Fruit fly (Drosophila melanogaster) whole organism, embryonic: ENCODE results near the gene eas.

Experiments
- CG10147 ChIP-seq: fragments of 200-800 bp; sonication (Bioruptor generic); optimal IDR thresholded peaks from 2 replicates; lab custom pipeline; 2019; ENCODE audit warnings: missing biosample characterization, mild to moderate bottlenecking, missing genetic modification characterization, moderate library complexity
- CG10209 ChIP-seq: fragments of 200-800 bp; sonication (Bioruptor generic); optimal IDR thresholded peaks from 3 replicates; lab custom pipeline; 2017; ENCODE audit warnings: missing biosample characterization, mild to moderate bottlenecking, missing genetic modification characterization, missing genetic modification reagents
- CG10321 ChIP-seq: fragments of 200-800 bp; sonication (Bioruptor generic); IDR thresholded peaks from 2 replicates; pipeline ENCODE4 v1.3.6; 2022; ENCODE audit warnings: missing biosample characterization, missing genetic modification characterization
- CG10979 ChIP-seq: fragments of 200-800 bp; sonication (Bioruptor generic); optimal IDR thresholded peaks from 2 replicates; lab custom pipeline; 2018; ENCODE audit warnings: missing biosample characterization, mild to moderate bottlenecking, missing genetic modification characterization, moderate library complexity
- CG12236 ChIP-seq: fragments of 200-800 bp; sonication (Bioruptor generic); optimal IDR thresholded peaks from 2 replicates; lab custom pipeline; 2016; ENCODE audit warnings: missing biosample characterization, missing genetic modification characterization
- CG13123 ChIP-seq: fragments of 200-800 bp; sonication (Bioruptor generic); optimal IDR thresholded peaks from 2 replicates; lab custom pipeline; 2016; ENCODE audit warnings: missing biosample characterization, missing genetic modification characterization
- CG2129 ChIP-seq: fragments of 200-800 bp; sonication (Bioruptor generic); IDR thresholded peaks from 2 replicates; pipeline ENCODE4 v1.3.6; 2022; ENCODE audit warnings: missing biosample characterization, missing genetic modification characterization; ENCODE audit not compliant: partially characterized antibody
- CG2678 ChIP-seq: fragments of 200-800 bp; sonication (Bioruptor generic); optimal IDR thresholded peaks from 3 replicates; lab custom pipeline; 2019; ENCODE audit warnings: missing biosample characterization, mild to moderate bottlenecking, missing genetic modification characterization, moderate library complexity
- CG31441 ChIP-seq: fragments of 200-800 bp; sonication (Bioruptor generic); IDR thresholded peaks from 2 replicates; pipeline ENCODE4 v1.3.6; 2022; ENCODE audit warnings: missing biosample characterization, missing genetic modification characterization
- CG34376 ChIP-seq: fragments of 200-800 bp; sonication (Bioruptor generic); optimal IDR thresholded peaks from 2 replicates; lab custom pipeline; 2018; ENCODE audit warnings: missing biosample characterization, mild to moderate bottlenecking, missing genetic modification characterization
- CG3726 ChIP-seq: fragments of 200-800 bp; sonication (Bioruptor generic); IDR thresholded peaks from 3 replicates; pipeline ENCODE4, ENCODE4 v1.3.6; 2022; ENCODE audit warnings: missing biosample characterization, missing genetic modification characterization
- CG4328 ChIP-seq: fragments of 200-800 bp; sonication (Bioruptor generic); optimal IDR thresholded peaks from 3 replicates; lab custom pipeline; 2017; ENCODE audit warnings: missing biosample characterization, missing genetic modification reagents, missing genetic modification characterization
- CG5245 ChIP-seq: fragments of 200-800 bp; sonication (Bioruptor generic); optimal IDR thresholded peaks from 3 replicates; lab custom pipeline; 2016; ENCODE audit warnings: missing biosample characterization, missing genetic modification characterization
- CG6689 ChIP-seq: fragments of 200-800 bp; sonication (Bioruptor generic); IDR thresholded peaks from 2 replicates; pipeline ENCODE4 v1.3.6; 2022; ENCODE audit warnings: missing biosample characterization, missing genetic modification characterization
- CG8944 ChIP-seq: fragments of 200-800 bp; sonication (Bioruptor generic); optimal IDR thresholded peaks from 3 replicates; lab custom pipeline; 2016; ENCODE audit warnings: missing biosample characterization, missing genetic modification characterization
- CG9215 ChIP-seq: fragments of 200-800 bp; sonication (Bioruptor generic); IDR thresholded peaks from 2 replicates; pipeline ENCODE4 v1.3.6; 2022; ENCODE audit warnings: missing biosample characterization, missing genetic modification characterization
- CG9437 ChIP-seq: fragments of 200-800 bp; sonication (Bioruptor generic); optimal IDR thresholded peaks from 2 replicates; lab custom pipeline; 2018; ENCODE audit warnings: missing biosample characterization, mild to moderate bottlenecking, missing genetic modification characterization
- CrebB ChIP-seq: fragments of 200-800 bp; sonication (Bioruptor generic); optimal IDR thresholded peaks from 3 replicates; lab custom pipeline; 2018; ENCODE audit warnings: missing biosample characterization, mild to moderate bottlenecking, missing genetic modification characterization
- Dip2 ChIP-seq: fragments of 200-800 bp; sonication (Bioruptor generic); IDR thresholded peaks from 2 replicates; pipeline ENCODE4 v1.3.6; 2022; ENCODE audit warnings: missing biosample characterization, missing genetic modification characterization
- Dref ChIP-seq: fragments of 200-800 bp; sonication (Bioruptor generic); IDR thresholded peaks from 2 replicates; pipeline ENCODE4 v1.3.6; 2022; ENCODE audit warnings: missing biosample characterization, missing genetic modification characterization
- E2f2 ChIP-seq: fragments of 200-800 bp; sonication (Bioruptor generic); IDR thresholded peaks from 2 replicates; pipeline ENCODE4 v1.3.6; 2022; ENCODE audit warnings: missing biosample characterization, missing genetic modification characterization
- Ets97D ChIP-seq: fragments of 200-800 bp; sonication (Bioruptor generic); optimal IDR thresholded peaks from 3 replicates; lab custom pipeline; 2016; ENCODE audit warnings: missing biosample characterization, missing genetic modification characterization
- Hr39 ChIP-seq: fragments of >200 bp; optimal IDR thresholded peaks from 2 replicates; lab custom pipeline; 2017
- Hsf ChIP-seq: fragments of 200-800 bp; sonication (Bioruptor generic); optimal IDR thresholded peaks from 3 replicates; lab custom pipeline; 2016; ENCODE audit warnings: missing biosample characterization, missing genetic modification characterization
- Mes4 ChIP-seq: fragments of 200-800 bp; sonication (Bioruptor generic); optimal IDR thresholded peaks from 2 replicates; lab custom pipeline; 2016; ENCODE audit warnings: missing biosample characterization, missing genetic modification characterization
- Myb ChIP-seq: fragments of 200-800 bp; sonication (Bioruptor generic); optimal IDR thresholded peaks from 2 replicates; lab custom pipeline; 2016; ENCODE audit warnings: missing biosample characterization, missing genetic modification characterization
- Oli ChIP-seq: fragments of 200-800 bp; sonication (Bioruptor generic); optimal IDR thresholded peaks from 2 replicates; lab custom pipeline; 2018; ENCODE audit warnings: missing biosample characterization, mild to moderate bottlenecking, missing genetic modification characterization, moderate library complexity
- Stat92E ChIP-seq, 3 experiments: fragments of >200 bp in 2 of 3; fragments of 200-800 bp in 1 of 3; sonication (Bioruptor generic) in 1 of 3; optimal IDR thresholded peaks; 2 replicates each; lab custom pipeline; 2017 to 2019; ENCODE audit warnings: missing biosample characterization in 3 of 3, missing genetic modification characterization in 3 of 3, mild to moderate bottlenecking in 1 of 3, moderate library complexity in 1 of 3
- Trl ChIP-seq, 3 experiments: fragments of >200 bp in 2 of 3; fragments of 200-800 bp in 1 of 3; sonication (Bioruptor generic) in 1 of 3; optimal IDR thresholded peaks; 2 replicates in 1 of 3; 3 replicates in 2 of 3; lab custom pipeline; 2016 to 2017; ENCODE audit warnings: missing biosample characterization in 1 of 3, missing genetic modification characterization in 1 of 3
- aop ChIP-seq: fragments of 200-800 bp; sonication (Bioruptor generic); IDR thresholded peaks from 2 replicates; pipeline ENCODE4 v1.3.6; 2022; ENCODE audit warnings: missing biosample characterization, missing genetic modification characterization
- ara ChIP-seq: fragments of 200-800 bp; sonication (Bioruptor generic); IDR thresholded peaks from 2 replicates; pipeline ENCODE4 v1.3.6; 2022; ENCODE audit warnings: missing biosample characterization, missing genetic modification characterization
- br ChIP-seq: fragments of >200 bp; optimal IDR thresholded peaks from 2 replicates; lab custom pipeline; 2017
- cas ChIP-seq: fragments of 200-800 bp; sonication (Bioruptor generic); IDR thresholded peaks from 2 replicates; pipeline ENCODE4 v1.3.6; 2022; ENCODE audit warnings: missing biosample characterization, missing genetic modification characterization
- dm ChIP-seq: fragments of 200-800 bp; sonication (Bioruptor generic); optimal IDR thresholded peaks from 3 replicates; lab custom pipeline; 2016; ENCODE audit warnings: missing biosample characterization, missing genetic modification characterization
- dmrt99B ChIP-seq: fragments of 200-800 bp; sonication (Bioruptor generic); optimal IDR thresholded peaks from 2 replicates; lab custom pipeline; 2018; ENCODE audit warnings: missing biosample characterization, mild to moderate bottlenecking, missing genetic modification characterization, moderate library complexity
- ems ChIP-seq: fragments of 200-800 bp; sonication (Bioruptor generic); optimal IDR thresholded peaks from 3 replicates; lab custom pipeline; 2016; ENCODE audit warnings: missing biosample characterization, missing genetic modification characterization
- fd3F ChIP-seq: fragments of 200-800 bp; sonication (Bioruptor generic); optimal IDR thresholded peaks from 2 replicates; lab custom pipeline; 2018; ENCODE audit warnings: missing biosample characterization, mild to moderate bottlenecking, missing genetic modification characterization, moderate library complexity
- gsb ChIP-seq: fragments of 200-800 bp; sonication (Bioruptor generic); IDR thresholded peaks from 2 replicates; pipeline ENCODE4 v1.3.6; 2022; ENCODE audit warnings: missing biosample characterization, missing genetic modification characterization
- gsb-n ChIP-seq: fragments of 200-800 bp; sonication (Bioruptor generic); optimal IDR thresholded peaks from 3 replicates; lab custom pipeline; 2018; ENCODE audit warnings: missing biosample characterization, mild to moderate bottlenecking, missing genetic modification characterization
- gt ChIP-seq: fragments of 200-800 bp; sonication (Bioruptor generic); IDR thresholded peaks from 2 replicates; pipeline ENCODE4 v1.3.6; 2022; ENCODE audit warnings: missing biosample characterization, missing genetic modification characterization
- hb ChIP-seq: fragments of 200-800 bp; sonication (Bioruptor generic); IDR thresholded peaks from 3 replicates; pipeline ENCODE4 v1.3.6; 2022; ENCODE audit warnings: missing biosample characterization, missing genetic modification characterization; ENCODE audit not compliant: partially characterized antibody
- schlank ChIP-seq: fragments of 200-800 bp; sonication (Bioruptor generic); optimal IDR thresholded peaks from 2 replicates; lab custom pipeline; 2018; ENCODE audit warnings: missing biosample characterization, mild to moderate bottlenecking, missing genetic modification characterization
- sens ChIP-seq: fragments of 200-800 bp; sonication (Bioruptor generic); peaks from one replicate; lab custom pipeline; 2016; ENCODE audit warnings: missing biosample characterization, missing genetic modification characterization
- slou ChIP-seq: fragments of 200-800 bp; sonication (Bioruptor generic); optimal IDR thresholded peaks from 3 replicates; lab custom pipeline; 2016; ENCODE audit warnings: missing biosample characterization, missing genetic modification characterization
- so ChIP-seq: fragments of 200-800 bp; sonication (Bioruptor generic); IDR thresholded peaks from 3 replicates; pipeline ENCODE4 v1.3.6; 2022; ENCODE audit warnings: missing biosample characterization, missing genetic modification characterization
- ssp ChIP-seq: fragments of 200-800 bp; sonication (Bioruptor generic); IDR thresholded peaks from 2 replicates; pipeline ENCODE4 v1.3.6; 2022; ENCODE audit warnings: missing biosample characterization, missing genetic modification characterization
- unc-4 ChIP-seq: fragments of 200-800 bp; sonication (Bioruptor generic); IDR thresholded peaks from 2 replicates; pipeline ENCODE4 v1.3.6; 2022; ENCODE audit warnings: missing biosample characterization, missing genetic modification characterization; ENCODE audit not compliant: partially characterized antibody
- unpg ChIP-seq: fragments of 200-800 bp; sonication (Bioruptor generic); optimal IDR thresholded peaks from 3 replicates; lab custom pipeline; 2018; ENCODE audit warnings: missing biosample characterization, mild to moderate bottlenecking, missing genetic modification characterization, moderate library complexity
- vfl ChIP-seq: fragments of 200-800 bp; sonication (Bioruptor generic); optimal IDR thresholded peaks from 2 replicates; lab custom pipeline; 2016; ENCODE audit warnings: missing biosample characterization, missing genetic modification characterization
- vvl ChIP-seq: fragments of 200-800 bp; sonication (Bioruptor generic); IDR thresholded peaks from 2 replicates; pipeline ENCODE4 v1.3.6; 2022; ENCODE audit warnings: missing biosample characterization, missing genetic modification characterization

The eas gene

DNA sequence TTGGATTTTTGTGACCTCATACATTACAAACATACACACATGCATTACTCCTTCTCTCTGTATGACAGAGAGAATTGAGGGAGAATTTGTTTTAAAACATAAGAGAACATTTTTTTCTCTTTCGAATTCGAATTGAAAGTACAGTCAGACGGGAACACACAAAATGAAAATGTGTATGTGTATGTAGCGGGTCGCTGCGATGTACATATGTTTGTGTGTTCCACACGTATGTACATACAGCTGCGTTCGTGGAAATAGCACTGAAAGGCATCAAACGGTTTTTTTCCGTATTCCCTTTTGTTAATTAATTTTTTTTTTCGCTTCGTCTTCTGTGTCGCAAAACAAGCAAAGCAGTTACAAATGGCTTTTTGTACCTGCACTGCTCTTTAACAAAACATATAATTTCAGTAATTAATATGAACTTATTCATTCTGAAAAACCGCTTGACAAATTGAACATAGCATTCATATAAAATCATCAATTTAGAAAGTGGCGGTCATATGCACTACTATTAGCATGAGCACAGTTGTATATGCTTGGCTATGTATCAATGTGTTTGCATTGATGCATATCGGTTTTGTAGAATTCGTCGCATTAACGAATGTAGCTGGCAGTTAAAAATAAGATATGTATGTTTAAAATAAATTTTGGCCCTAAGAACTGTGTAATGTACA lies 54.6 kb downstream of the eas start (continued):
- TF ChIP-seq schlank (tag; lab: Kevin White, UChicago), result peak; percentile 90
- TF ChIP-seq CG13123 (GFP tag; lab: Kevin White, UChicago), result peak; percentile 88
- TF ChIP-seq vfl, result peak; percentile 93
- TF ChIP-seq hb (GFP tag; lab: Robert Waterston, UW), result no peak
- TF ChIP-seq CG34376 (GFP tag; lab: Kevin White, UChicago), result peak; percentile 98
- peak; percentile 92 for TF ChIP-seq ara (GFP tag; lab: Robert Waterston, UW)
- peak; percentile 32; the same call in 1 of the 2 replicates for TF ChIP-seq cas (GFP tag; lab: Robert Waterston, UW)
- peak; percentile 85 for TF ChIP-seq Myb (GFP tag; lab: Kevin White, UChicago)
- no peak for TF ChIP-seq CG2129
- peak; percentile 64 for TF ChIP-seq CG10321 (GFP tag; lab: Robert Waterston, UW)
- TF ChIP-seq Ets97D (GFP tag; lab: Kevin White, UChicago), result peak; percentile 80
- TF ChIP-seq sens (GFP tag; lab: Kevin White, UChicago), result peak; percentile 99
- peak; percentile 98 for TF ChIP-seq CG10147 (GFP tag; lab: Kevin White, UChicago)
- TF ChIP-seq CG12236 (GFP tag; lab: Kevin White, UChicago), result peak; percentile 93
- TF ChIP-seq Hr39 (lab: Kevin White, UChicago), result no peak
- peak; percentile 81; the same call in 1 of the 2 replicates for TF ChIP-seq gsb (GFP tag; lab: Robert Waterston, UW)
- TF ChIP-seq Hsf (GFP tag; lab: Kevin White, UChicago), result peak; percentile 96
- peak; percentile 97 for TF ChIP-seq CG10209 (GFP tag; lab: Kevin White, UChicago)
- TF ChIP-seq CG10979 (tag; lab: Kevin White, UChicago), result peak; percentile 97
- no peak; the same call in 2 of the 3 replicates for TF ChIP-seq CG3726 (GFP tag; lab: Robert Waterston, UW)
- peak; percentile 91 for TF ChIP-seq CG8944 (GFP tag; lab: Kevin White, UChicago)
- TF ChIP-seq Trl (optimal IDR thresholded peaks at IDR 0.05; lab: Kevin White, UChicago), result peak; percentile 71 to 84
- TF ChIP-seq Trl (GFP tag; optimal IDR thresholded peaks at IDR 0.05; lab: Kevin White, UChicago), result peak; percentile 95
- TF ChIP-seq CG5245 (GFP tag; lab: Kevin White, UChicago), result peak; percentile 83
- peak; percentile 94 for TF ChIP-seq CG9437 (GFP tag; lab: Kevin White, UChicago)
- peak; percentile 98 for TF ChIP-seq dmrt99B (tag; lab: Kevin White, UChicago)
- TF ChIP-seq so (GFP tag; lab: Robert Waterston, UW), result peak; percentile 94
- TF ChIP-seq aop, result peak; percentile 43; the same call in 1 of the 2 replicates
- peak; percentile 96 for TF ChIP-seq Mes4 (GFP tag; lab: Kevin White, UChicago)
- no peak for TF ChIP-seq br (lab: Kevin White, UChicago)
- peak; percentile 77 for TF ChIP-seq E2f2 (GFP tag; lab: Robert Waterston, UW)
- TF ChIP-seq gt (GFP tag; lab: Robert Waterston, UW), result peak; percentile 84
- peak; percentile 93 for TF ChIP-seq ems
- TF ChIP-seq ssp (GFP tag; lab: Robert Waterston, UW), result peak; percentile 80
- TF ChIP-seq slou (GFP tag; lab: Kevin White, UChicago), result peak; percentile 87
- TF ChIP-seq Dref, result 0 out of 2 replicates have a peak, but pooled peaks have one; percentile 6
- TF ChIP-seq gsb-n (tag; lab: Kevin White, UChicago), result peak; percentile 94
- TF ChIP-seq fd3F (GFP tag; lab: Kevin White, UChicago), result peak; percentile 94
- TF ChIP-seq CG6689 (GFP tag; lab: Robert Waterston, UW), result peak; percentile 88
- peak; percentile 98 for TF ChIP-seq Oli (tag; lab: Kevin White, UChicago)
- TF ChIP-seq CG2678 (tag; lab: Kevin White, UChicago), result peak; percentile 99
- TF ChIP-seq CG4328 (GFP tag; lab: Kevin White, UChicago), result peak; percentile 96
- TF ChIP-seq CrebB (tag; lab: Kevin White, UChicago), result peak; percentile 94
- TF ChIP-seq vvl (GFP tag; lab: Robert Waterston, UW), result peak; percentile 93
- peak in 1 of 3 experiments; percentile 90 for TF ChIP-seq Stat92E (GFP tag; optimal IDR thresholded peaks at IDR 0.05; lab: Kevin White, UChicago)
- TF ChIP-seq unpg, result peak; percentile 95
- TF ChIP-seq Dip2 (GFP tag; lab: Robert Waterston, UW), result no peak; the same call in 1 of the 2 replicates
- TF ChIP-seq CG31441 (GFP tag; lab: Robert Waterston, UW), result peak; percentile 97
- no peak for TF ChIP-seq unc-4
- peak; percentile 90 for TF ChIP-seq dm
- peak; percentile 91 for TF ChIP-seq CG9215
